Fruit fly (Drosophila melanogaster) whole organism, embryonic: ENCODE results near the gene Utx.

Experiments
- CG1233 ChIP-seq: fragments of 200-800 bp; sonication (Bioruptor generic); optimal IDR thresholded peaks from 4 replicates; lab custom pipeline; 2018; ENCODE audit warnings: missing biosample characterization, mild to moderate bottlenecking, missing genetic modification characterization
- CG15269 ChIP-seq: fragments of 200-800 bp; sonication (Bioruptor generic); optimal IDR thresholded peaks from 2 replicates; lab custom pipeline; 2018; ENCODE audit warnings: missing biosample characterization, mild to moderate bottlenecking, missing genetic modification characterization, moderate library complexity
- CG18011 ChIP-seq: fragments of 200-800 bp; sonication (Bioruptor generic); optimal IDR thresholded peaks from 2 replicates; lab custom pipeline; 2017; ENCODE audit warnings: missing biosample characterization, missing genetic modification characterization, mild to moderate bottlenecking, moderate library complexity, missing genotype
- CG2120 ChIP-seq: fragments of 200-800 bp; sonication (Bioruptor generic); optimal IDR thresholded peaks from 3 replicates; lab custom pipeline; 2016; ENCODE audit warnings: missing biosample characterization, missing genetic modification characterization
- CG34376 ChIP-seq: fragments of 200-800 bp; sonication (Bioruptor generic); optimal IDR thresholded peaks from 2 replicates; lab custom pipeline; 2018; ENCODE audit warnings: missing biosample characterization, mild to moderate bottlenecking, missing genetic modification characterization
- CG3726 ChIP-seq: fragments of 200-800 bp; sonication (Bioruptor generic); IDR thresholded peaks from 3 replicates; pipeline ENCODE4, ENCODE4 v1.3.6; 2022; ENCODE audit warnings: missing biosample characterization, missing genetic modification characterization
- CG4730 ChIP-seq: fragments of 200-800 bp; sonication (Bioruptor generic); IDR thresholded peaks from 2 replicates; pipeline ENCODE4 v1.3.6; 2022; ENCODE audit warnings: missing biosample characterization, missing genetic modification characterization
- CG6175 ChIP-seq: fragments of 200-800 bp; sonication (Bioruptor generic); IDR thresholded peaks from 3 replicates; pipeline ENCODE4 v1.3.6; 2022; ENCODE audit warnings: missing biosample characterization, missing genetic modification characterization
- CG6272 ChIP-seq: fragments of 200-800 bp; sonication (Bioruptor generic); IDR thresholded peaks from 2 replicates; pipeline ENCODE4 v1.3.6; 2022; ENCODE audit warnings: missing biosample characterization, missing genetic modification characterization
- CG6689 ChIP-seq: fragments of 200-800 bp; sonication (Bioruptor generic); IDR thresholded peaks from 2 replicates; pipeline ENCODE4 v1.3.6; 2022; ENCODE audit warnings: missing biosample characterization, missing genetic modification characterization
- CG6765 ChIP-seq: fragments of 200-800 bp; sonication (Bioruptor generic); optimal IDR thresholded peaks from 3 replicates; lab custom pipeline; 2017; ENCODE audit warnings: missing biosample characterization, mild to moderate bottlenecking, missing genetic modification characterization
- CG7839 ChIP-seq: fragments of 200-800 bp; sonication (Bioruptor generic); optimal IDR thresholded peaks from 3 replicates; lab custom pipeline; 2018; ENCODE audit warnings: missing biosample characterization, mild to moderate bottlenecking, missing genetic modification characterization, moderate library complexity
- CG9215 ChIP-seq: fragments of 200-800 bp; sonication (Bioruptor generic); IDR thresholded peaks from 2 replicates; pipeline ENCODE4 v1.3.6; 2022; ENCODE audit warnings: missing biosample characterization, missing genetic modification characterization
- CG9876 ChIP-seq: fragments of 200-800 bp; sonication (Bioruptor generic); optimal IDR thresholded peaks from 2 replicates; lab custom pipeline; 2016; ENCODE audit warnings: missing biosample characterization, missing genetic modification characterization
- D19A ChIP-seq: fragments of 200-800 bp; optimal IDR thresholded peaks from 3 replicates; lab custom pipeline; 2019; ENCODE audit warnings: missing biosample characterization, mild to moderate bottlenecking, missing genetic modification characterization, moderate library complexity
- NFAT ChIP-seq: fragments of 200-800 bp; sonication (Bioruptor generic); IDR thresholded peaks from 2 replicates; pipeline ENCODE4 v1.3.6; 2022; ENCODE audit warnings: missing biosample characterization, missing genetic modification characterization
- Nf-YA ChIP-seq: fragments of 200-800 bp; sonication (Bioruptor generic); IDR thresholded peaks from 2 replicates; pipeline ENCODE4 v1.3.6; 2022; ENCODE audit warnings: missing biosample characterization, missing genetic modification characterization
- Spps ChIP-seq: fragments of 200-800 bp; sonication (Bioruptor generic); optimal IDR thresholded peaks from 2 replicates; lab custom pipeline; 2018; ENCODE audit warnings: missing biosample characterization, mild to moderate bottlenecking, missing genetic modification characterization
- Ssrp ChIP-seq: fragments of 200-800 bp; sonication (Bioruptor generic); optimal IDR thresholded peaks from 2 replicates; lab custom pipeline; 2018; ENCODE audit warnings: missing biosample characterization, mild to moderate bottlenecking, missing genetic modification characterization, moderate library complexity
- Tbp ChIP-seq: fragments of >200 bp; optimal IDR thresholded peaks from 2 replicates; lab custom pipeline; 2018; ENCODE audit warnings: missing biosample characterization, missing genetic modification characterization
- Xrp1 ChIP-seq: fragments of 200-800 bp; sonication (Bioruptor generic); IDR thresholded peaks from 2 replicates; pipeline ENCODE4 v1.3.6; 2022; ENCODE audit warnings: missing biosample characterization, missing genetic modification characterization
- al ChIP-seq: fragments of 200-800 bp; sonication (Bioruptor generic); IDR thresholded peaks from 2 replicates; pipeline ENCODE4 v1.3.6; 2022; ENCODE audit warnings: missing biosample characterization, missing genetic modification characterization
- chm ChIP-seq: fragments of 200-800 bp; sonication (Bioruptor generic); IDR thresholded peaks from 2 replicates; pipeline ENCODE4 v1.3.6; 2022; ENCODE audit warnings: missing biosample characterization, missing genetic modification characterization
- danr ChIP-seq: fragments of 200-800 bp; sonication (Bioruptor generic); IDR thresholded peaks from 2 replicates; pipeline ENCODE4 v1.3.6; 2022; ENCODE audit warnings: missing biosample characterization, missing genetic modification characterization
- dati ChIP-seq: fragments of 200-800 bp; sonication (Bioruptor generic); IDR thresholded peaks from 2 replicates; pipeline ENCODE4 v1.3.6; 2022; ENCODE audit warnings: missing biosample characterization, missing genetic modification characterization
- dm ChIP-seq: fragments of 200-800 bp; sonication (Bioruptor generic); optimal IDR thresholded peaks from 3 replicates; lab custom pipeline; 2016; ENCODE audit warnings: missing biosample characterization, missing genetic modification characterization
- dmrt99B ChIP-seq: fragments of 200-800 bp; sonication (Bioruptor generic); optimal IDR thresholded peaks from 2 replicates; lab custom pipeline; 2018; ENCODE audit warnings: missing biosample characterization, mild to moderate bottlenecking, missing genetic modification characterization, moderate library complexity
- dysf ChIP-seq: fragments of 200-800 bp; sonication (Bioruptor generic); IDR thresholded peaks from 3 replicates; pipeline ENCODE4 v1.3.6; 2022; ENCODE audit warnings: missing biosample characterization, missing genetic modification characterization
- ewg ChIP-seq: fragments of 200-800 bp; sonication (Bioruptor generic); optimal IDR thresholded peaks from 3 replicates; lab custom pipeline; 2017; ENCODE audit warnings: mild to moderate bottlenecking, missing biosample characterization, missing genetic modification reagents, missing genetic modification characterization
- grau ChIP-seq: fragments of 200-800 bp; optimal IDR thresholded peaks from 3 replicates; lab custom pipeline; 2019; ENCODE audit warnings: missing biosample characterization, mild to moderate bottlenecking, missing genetic modification characterization, moderate library complexity
- hb ChIP-seq: fragments of 200-800 bp; sonication (Bioruptor generic); IDR thresholded peaks from 3 replicates; pipeline ENCODE4 v1.3.6; 2022; ENCODE audit warnings: missing biosample characterization, missing genetic modification characterization; ENCODE audit not compliant: partially characterized antibody
- hbn ChIP-seq: fragments of 200-800 bp; sonication (Bioruptor generic); IDR thresholded peaks from 2 replicates; pipeline ENCODE4 v1.3.6; 2022; ENCODE audit warnings: missing biosample characterization, missing genetic modification characterization; ENCODE audit not compliant: partially characterized antibody
- hkb ChIP-seq, 2 experiments: fragments of 200-800 bp in 1 of 2; fragments of >200 bp in 1 of 2; sonication (Bioruptor generic) in 1 of 2; IDR thresholded peaks in 1 of 2; optimal IDR thresholded peaks in 1 of 2; 2 replicates each; pipeline versions ENCODE4 v1.3.6 to Lab custom; 2017 to 2022; ENCODE audit warnings: missing biosample characterization in 1 of 2, missing genetic modification characterization in 1 of 2
- inv ChIP-seq: fragments of 200-800 bp; sonication (Bioruptor generic); IDR thresholded peaks from 2 replicates; pipeline ENCODE4 v1.3.6; 2022; ENCODE audit warnings: missing biosample characterization, missing genetic modification characterization; ENCODE audit not compliant: partially characterized antibody
- jing ChIP-seq: fragments of 200-800 bp; sonication (Bioruptor generic); optimal IDR thresholded peaks from 2 replicates; lab custom pipeline; 2018; ENCODE audit warnings: missing biosample characterization, mild to moderate bottlenecking, missing genetic modification characterization
- lmd ChIP-seq: fragments of 200-800 bp; sonication (Bioruptor generic); IDR thresholded peaks from 2 replicates; pipeline ENCODE4 v1.3.6; 2022; ENCODE audit warnings: missing biosample characterization, missing genetic modification characterization
- nom ChIP-seq: fragments of 200-800 bp; sonication (Bioruptor generic); optimal IDR thresholded peaks from 2 replicates; lab custom pipeline; 2017; ENCODE audit warnings: missing biosample characterization, missing genetic modification characterization, mild to moderate bottlenecking, moderate library complexity, missing genetic modification reagents
- onecut ChIP-seq: fragments of 200-800 bp; sonication (Bioruptor generic); IDR thresholded peaks from 2 replicates; pipeline ENCODE4 v1.3.6; 2022; ENCODE audit warnings: missing biosample characterization, missing genetic modification characterization
- otp ChIP-seq: fragments of 200-800 bp; sonication (Bioruptor generic); IDR thresholded peaks from 3 replicates; pipeline ENCODE4, ENCODE4 v1.3.6; 2022; ENCODE audit warnings: missing biosample characterization, missing genetic modification characterization
- prd ChIP-seq, 3 experiments: fragments of >200 bp in 2 of 3; fragments of 200-800 bp in 1 of 3; sonication (Bioruptor generic) in 1 of 3; optimal IDR thresholded peaks in 2 of 3; IDR thresholded peaks in 1 of 3; 2 replicates in 2 of 3; 3 replicates in 1 of 3; pipeline versions ENCODE4 v1.3.6 to Lab custom; 2017 to 2022; ENCODE audit warnings: missing biosample characterization in 1 of 3, missing genetic modification characterization in 1 of 3
- rib ChIP-seq: fragments of 200-800 bp; sonication (Bioruptor generic); IDR thresholded peaks from 2 replicates; pipeline ENCODE4 v1.3.6; 2022; ENCODE audit warnings: missing biosample characterization, missing genetic modification characterization
- row ChIP-seq: fragments of 200-800 bp; sonication (Bioruptor generic); IDR thresholded peaks from 3 replicates; pipeline ENCODE4 v1.3.6; 2022; ENCODE audit warnings: missing biosample characterization, missing genetic modification characterization
- slbo ChIP-seq: fragments of 200-800 bp; sonication (Bioruptor generic); IDR thresholded peaks from 2 replicates; pipeline ENCODE4 v1.3.6; 2022; ENCODE audit warnings: missing biosample characterization, missing genetic modification characterization
- sob ChIP-seq: fragments of 200-800 bp; sonication (Bioruptor generic); IDR thresholded peaks from 2 replicates; pipeline ENCODE4 v1.3.6; 2022; ENCODE audit warnings: missing biosample characterization, missing genetic modification characterization
- tap ChIP-seq: fragments of 200-800 bp; optimal IDR thresholded peaks from 3 replicates; lab custom pipeline; 2019; ENCODE audit warnings: missing biosample characterization, mild to moderate bottlenecking, missing genetic modification characterization, moderate library complexity
- vvl ChIP-seq: fragments of 200-800 bp; sonication (Bioruptor generic); IDR thresholded peaks from 2 replicates; pipeline ENCODE4 v1.3.6; 2022; ENCODE audit warnings: missing biosample characterization, missing genetic modification characterization
- zen ChIP-seq: fragments of 200-800 bp; sonication (Bioruptor generic); optimal IDR thresholded peaks from 3 replicates; lab custom pipeline; 2018; ENCODE audit warnings: missing biosample characterization, mild to moderate bottlenecking, missing genetic modification characterization, moderate library complexity
- zfh1 ChIP-seq: fragments of 200-800 bp; sonication (Bioruptor generic); IDR thresholded peaks from 3 replicates; pipeline ENCODE4 v1.3.6; 2022; ENCODE audit warnings: missing biosample characterization, missing genetic modification characterization
- zfh2 ChIP-seq: fragments of 200-800 bp; sonication (Bioruptor generic); optimal IDR thresholded peaks from 2 replicates; lab custom pipeline; 2016; ENCODE audit warnings: missing biosample characterization, missing genetic modification characterization

Utx gene

DNA sequence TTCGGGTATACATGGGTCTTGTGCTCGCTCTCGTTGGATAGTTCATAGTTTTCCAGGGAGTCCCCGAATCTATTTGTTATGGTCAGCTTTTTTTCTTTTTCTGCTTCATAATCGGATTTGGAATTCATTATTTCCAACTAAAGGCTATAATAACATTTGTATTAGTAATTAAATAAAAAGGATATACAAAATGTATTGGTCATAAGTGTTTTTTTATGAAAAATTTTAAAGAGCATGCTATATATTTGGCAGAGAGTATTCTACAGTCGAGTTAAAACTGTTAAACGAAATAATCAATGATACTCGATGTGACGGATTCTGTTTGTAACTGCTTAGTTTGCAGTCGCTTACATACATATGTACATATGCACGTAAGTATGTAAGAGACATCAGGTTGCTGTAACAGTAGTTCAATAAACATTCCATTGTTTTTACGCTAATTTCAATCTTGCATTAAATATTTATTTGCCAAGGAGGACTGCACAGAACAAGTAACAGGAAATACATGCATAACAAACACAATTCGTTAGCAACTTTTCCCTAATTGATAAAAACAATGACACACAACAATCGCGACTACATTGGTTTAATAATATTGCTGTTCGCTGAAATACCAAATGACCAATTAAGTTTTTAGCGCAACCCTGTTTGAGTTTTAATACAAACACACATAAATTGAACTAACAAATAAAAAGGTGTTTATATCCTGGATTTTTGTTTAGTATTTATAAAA lies 20.6 kb upstream of the Utx start (continued):
- peak; percentile 17 for TF ChIP-seq Ssrp (tag; lab: Kevin White, UChicago)
- TF ChIP-seq rib (GFP tag; lab: Robert Waterston, UW) = no peak
- TF ChIP-seq jing (GFP tag; lab: Kevin White, UChicago) = no peak
- TF ChIP-seq row (GFP tag; lab: Robert Waterston, UW) = peak; percentile 47; the same call in 2 of the 3 replicates
- TF ChIP-seq zfh2 (GFP tag; lab: Kevin White, UChicago) = no peak
- no peak for TF ChIP-seq nom
- TF ChIP-seq CG6765 = no peak
- TF ChIP-seq danr (GFP tag; lab: Robert Waterston, UW) = no peak
- no peak for TF ChIP-seq CG34376
- TF ChIP-seq sob (GFP tag; lab: Robert Waterston, UW) = 0 out of 2 replicates have a peak, but pooled peaks have one; percentile 32
- no peak for TF ChIP-seq CG9215 (GFP tag; lab: Robert Waterston, UW)
- TF ChIP-seq CG15269 (tag; lab: Kevin White, UChicago) = peak; percentile 47
- TF ChIP-seq Xrp1 (GFP tag; lab: Robert Waterston, UW) = peak; percentile 40; the same call in 1 of the 2 replicates
- TF ChIP-seq CG6689 (GFP tag; lab: Robert Waterston, UW) = no peak
- peak; percentile 6 for TF ChIP-seq tap (tag; lab: Kevin White, UChicago)
- no peak for TF ChIP-seq CG1233 (GFP tag; lab: Kevin White, UChicago)
- peak; percentile 17; the same call in 1 of the 2 replicates for TF ChIP-seq vvl (GFP tag; lab: Robert Waterston, UW)
- TF ChIP-seq CG3726 (GFP tag; lab: Robert Waterston, UW) = no peak
- no peak for TF ChIP-seq Tbp (GFP tag; lab: Kevin White, UChicago)
- TF ChIP-seq grau (tag; lab: Kevin White, UChicago) = peak; percentile 36
- no peak for TF ChIP-seq CG9876
- no peak for TF ChIP-seq dati (GFP tag; lab: Robert Waterston, UW)
- TF ChIP-seq chm (GFP tag; lab: Robert Waterston, UW) = no peak
- TF ChIP-seq hkb (optimal IDR thresholded peaks at IDR 0.05; lab: Kevin White, UChicago) = no peak
- 0 out of 2 replicates have a peak, but pooled peaks have one; percentile 13 for TF ChIP-seq hkb (GFP tag; IDR thresholded peaks at IDR 0.05; lab: Robert Waterston, UW)
- TF ChIP-seq hb (GFP tag; lab: Robert Waterston, UW) = no peak
- TF ChIP-seq CG4730 = no peak
- TF ChIP-seq CG6272 (GFP tag; lab: Robert Waterston, UW) = no peak
- peak; percentile 90 for TF ChIP-seq D19A (tag; lab: Kevin White, UChicago)
- TF ChIP-seq CG2120 = peak; percentile 0
- TF ChIP-seq NFAT = no peak
- 0 out of 2 replicates have a peak, but pooled peaks have one; percentile 7 for TF ChIP-seq slbo (GFP tag; lab: Robert Waterston, UW)
- no peak for TF ChIP-seq inv (GFP tag; lab: Robert Waterston, UW)
- no peak for TF ChIP-seq zen (tag; lab: Kevin White, UChicago)
- TF ChIP-seq onecut (GFP tag; lab: Robert Waterston, UW) = peak; percentile 62
- no peak for TF ChIP-seq lmd (GFP tag; lab: Robert Waterston, UW)
- no peak for TF ChIP-seq hbn
- TF ChIP-seq dm (GFP tag; lab: Kevin White, UChicago) = no peak
- TF ChIP-seq zfh1 (GFP tag; lab: Robert Waterston, UW) = no peak
- TF ChIP-seq dmrt99B (tag; lab: Kevin White, UChicago) = peak; percentile 34
- TF ChIP-seq al = no peak
- peak; percentile 60 for TF ChIP-seq CG7839 (tag; lab: Kevin White, UChicago)
- no peak for TF ChIP-seq CG6175 (GFP tag; lab: Robert Waterston, UW)
- no peak for TF ChIP-seq Nf-YA
- peak; percentile 12 for TF ChIP-seq CG18011 (GFP tag; lab: Kevin White, UChicago)
- TF ChIP-seq otp (GFP tag; lab: Robert Waterston, UW) = no peak
- TF ChIP-seq prd (optimal IDR thresholded peaks at IDR 0.05; lab: Kevin White, UChicago) = no peak
- TF ChIP-seq prd (GFP tag; IDR thresholded peaks at IDR 0.05; lab: Robert Waterston, UW) = no peak
- peak; percentile 49; the same call in 1 of the 3 replicates for TF ChIP-seq dysf (GFP tag; lab: Robert Waterston, UW)
- no peak for TF ChIP-seq Spps (tag; lab: Kevin White, UChicago)
- TF ChIP-seq ewg (GFP tag; lab: Kevin White, UChicago) = no peak
